Fruit fly (Drosophila melanogaster) whole organism, embryonic: ENCODE results near the gene Lmpt.
A peak's percentile ranks its signal among the peaks of the same experiment; 100 is the strongest.

Experiments
- Adf1 ChIP-seq: fragments of 200-800 bp; sonication (Bioruptor generic); IDR thresholded peaks from 2 replicates; pipeline ENCODE4 v1.3.6; 2022; ENCODE audit warnings: missing biosample characterization, missing genetic modification characterization
- BEAF-32 ChIP-seq: fragments of 200-800 bp; sonication (Bioruptor generic); optimal IDR thresholded peaks from 3 replicates; lab custom pipeline; 2017; ENCODE audit warnings: missing biosample characterization, missing genetic modification characterization, mild to moderate bottlenecking, moderate library complexity, missing genetic modification reagents
- BtbVII ChIP-seq: fragments of 200-800 bp; sonication (Bioruptor generic); optimal IDR thresholded peaks from 3 replicates; lab custom pipeline; 2017; ENCODE audit warnings: missing biosample characterization, mild to moderate bottlenecking, missing genetic modification characterization
- CG10366 ChIP-seq: fragments of 200-800 bp; sonication (Bioruptor generic); IDR thresholded peaks from 2 replicates; pipeline ENCODE4 v1.3.6; 2022; ENCODE audit warnings: missing biosample characterization, missing genetic modification characterization
- CG10565 ChIP-seq: fragments of 200-800 bp; sonication (Bioruptor generic); optimal IDR thresholded peaks from 3 replicates; lab custom pipeline; 2016; ENCODE audit warnings: missing biosample characterization, mild to moderate bottlenecking, missing genetic modification characterization
- CG14050 ChIP-seq: fragments of 200-800 bp; sonication (Bioruptor generic); IDR thresholded peaks from 3 replicates; pipeline ENCODE4 v1.3.6; 2022; ENCODE audit warnings: missing biosample characterization, missing genetic modification characterization
- CG17186 ChIP-seq: fragments of 200-800 bp; sonication (Bioruptor generic); optimal IDR thresholded peaks from 3 replicates; lab custom pipeline; 2017; ENCODE audit warnings: missing biosample characterization, missing genetic modification reagents, missing genetic modification characterization
- CG17829 ChIP-seq: fragments of 200-800 bp; optimal IDR thresholded peaks from 2 replicates; lab custom pipeline; 2019; ENCODE audit warnings: missing biosample characterization, mild to moderate bottlenecking, missing genetic modification characterization, moderate library complexity
- CG2116 ChIP-seq: fragments of 200-800 bp; sonication (Bioruptor generic); optimal IDR thresholded peaks from 3 replicates; lab custom pipeline; 2018; ENCODE audit warnings: missing biosample characterization, mild to moderate bottlenecking, missing genetic modification characterization
- CG34224 ChIP-seq: fragments of 200-800 bp; sonication (Bioruptor generic); IDR thresholded peaks from 3 replicates; pipeline ENCODE4 v1.3.6; 2022; ENCODE audit warnings: missing biosample characterization, missing genetic modification characterization; ENCODE audit not compliant: partially characterized antibody
- CG42726 ChIP-seq: fragments of 200-800 bp; sonication (Bioruptor generic); IDR thresholded peaks from 2 replicates; pipeline ENCODE4 v1.3.6; 2022; ENCODE audit warnings: missing biosample characterization, missing genetic modification characterization; ENCODE audit not compliant: partially characterized antibody
- CG5953 ChIP-seq: fragments of 200-800 bp; sonication (Bioruptor generic); IDR thresholded peaks from 2 replicates; pipeline ENCODE4 v1.3.6; 2022; ENCODE audit warnings: missing biosample characterization, missing genetic modification characterization
- CG6683 ChIP-seq: fragments of 200-800 bp; sonication (Bioruptor generic); optimal IDR thresholded peaks from 2 replicates; lab custom pipeline; 2017; ENCODE audit warnings: missing biosample characterization, mild to moderate bottlenecking, missing genetic modification characterization, missing genetic modification reagents
- CG7357 ChIP-seq: fragments of 200-800 bp; sonication (Bioruptor generic); IDR thresholded peaks from 3 replicates; pipeline ENCODE4 v1.3.6; 2022; ENCODE audit warnings: missing biosample characterization, missing genetic modification characterization
- CTCF ChIP-seq: fragments of 200-800 bp; sonication (Bioruptor generic); optimal IDR thresholded peaks from 2 replicates; lab custom pipeline; 2017; ENCODE audit warnings: missing biosample characterization, mild to moderate bottlenecking, missing genetic modification characterization, moderate library complexity
- Chrac-16 ChIP-seq: fragments of 200-800 bp; sonication (Bioruptor generic); optimal IDR thresholded peaks from 3 replicates; lab custom pipeline; 2016; ENCODE audit warnings: missing biosample characterization, missing genetic modification characterization
- CrebB ChIP-seq: fragments of 200-800 bp; sonication (Bioruptor generic); optimal IDR thresholded peaks from 3 replicates; lab custom pipeline; 2018; ENCODE audit warnings: missing biosample characterization, mild to moderate bottlenecking, missing genetic modification characterization
- Dbx ChIP-seq: fragments of 200-800 bp; sonication (Bioruptor generic); IDR thresholded peaks from 3 replicates; pipeline ENCODE4 v1.3.6; 2022; ENCODE audit warnings: missing biosample characterization, missing genetic modification characterization
- Deaf1 ChIP-seq: fragments of 200-800 bp; optimal IDR thresholded peaks from 3 replicates; lab custom pipeline; 2019; ENCODE audit warnings: missing biosample characterization, mild to moderate bottlenecking, missing genetic modification characterization, moderate library complexity
- Dip3 ChIP-seq: fragments of 200-800 bp; sonication (Bioruptor generic); optimal IDR thresholded peaks from 3 replicates; lab custom pipeline; 2016; ENCODE audit warnings: missing biosample characterization, missing genetic modification characterization
- E2f2 ChIP-seq: fragments of 200-800 bp; sonication (Bioruptor generic); IDR thresholded peaks from 2 replicates; pipeline ENCODE4 v1.3.6; 2022; ENCODE audit warnings: missing biosample characterization, missing genetic modification characterization
- Ets65A ChIP-seq: fragments of 200-800 bp; sonication (Bioruptor generic); peaks from one replicate; lab custom pipeline; 2016; ENCODE audit warnings: missing biosample characterization, missing genetic modification characterization
- Ets97D ChIP-seq: fragments of 200-800 bp; sonication (Bioruptor generic); optimal IDR thresholded peaks from 3 replicates; lab custom pipeline; 2016; ENCODE audit warnings: missing biosample characterization, missing genetic modification characterization
- HLH3B ChIP-seq: fragments of 200-800 bp; sonication (Bioruptor generic); IDR thresholded peaks from 2 replicates; pipeline ENCODE4 v1.3.6; 2022; ENCODE audit warnings: missing biosample characterization, missing genetic modification characterization
- HmgZ ChIP-seq: fragments of 200-800 bp; sonication (Bioruptor generic); optimal IDR thresholded peaks from 2 replicates; lab custom pipeline; 2018; ENCODE audit warnings: missing biosample characterization, mild to moderate bottlenecking, missing genetic modification characterization
- Hsf ChIP-seq: fragments of 200-800 bp; sonication (Bioruptor generic); optimal IDR thresholded peaks from 3 replicates; lab custom pipeline; 2016; ENCODE audit warnings: missing biosample characterization, missing genetic modification characterization
- Max ChIP-seq: fragments of 200-800 bp; sonication (Bioruptor generic); optimal IDR thresholded peaks from 2 replicates; lab custom pipeline; 2016; ENCODE audit warnings: missing biosample characterization, mild to moderate bottlenecking, missing genetic modification characterization
- Med ChIP-seq: fragments of 200-800 bp; sonication (Bioruptor generic); peaks from one replicate; lab custom pipeline; 2016; ENCODE audit warnings: missing biosample characterization, missing genetic modification characterization, mild to moderate bottlenecking, inconsistent platforms, moderate library complexity
- NC2α ChIP-seq: fragments of 200-800 bp; sonication (Bioruptor generic); optimal IDR thresholded peaks from 2 replicates; lab custom pipeline; 2016; ENCODE audit warnings: missing biosample characterization, missing genetic modification characterization
- Oaz ChIP-seq: fragments of 200-800 bp; sonication (Bioruptor generic); IDR thresholded peaks from 2 replicates; pipeline ENCODE4 v1.3.6; 2022; ENCODE audit warnings: missing biosample characterization, missing genetic modification characterization
- PHDP ChIP-seq: fragments of 200-800 bp; sonication (Bioruptor generic); optimal IDR thresholded peaks from 3 replicates; lab custom pipeline; 2018; ENCODE audit warnings: missing biosample characterization, mild to moderate bottlenecking, missing genetic modification characterization, moderate library complexity
- Taf1 ChIP-seq: fragments of 200-800 bp; sonication (Bioruptor generic); IDR thresholded peaks from 2 replicates; pipeline ENCODE4 v1.3.6; 2022; ENCODE audit warnings: missing biosample characterization, missing genetic modification characterization
- Xbp1 ChIP-seq: fragments of 200-800 bp; sonication (Bioruptor generic); optimal IDR thresholded peaks from 3 replicates; lab custom pipeline; 2016; ENCODE audit warnings: missing biosample characterization, mild to moderate bottlenecking, missing genetic modification characterization
- abd-A ChIP-seq: fragments of 200-800 bp; sonication (Bioruptor generic); optimal IDR thresholded peaks from 3 replicates; lab custom pipeline; 2019; ENCODE audit warnings: missing biosample characterization, mild to moderate bottlenecking, missing genetic modification characterization, moderate library complexity
- chm ChIP-seq: fragments of 200-800 bp; sonication (Bioruptor generic); IDR thresholded peaks from 2 replicates; pipeline ENCODE4 v1.3.6; 2022; ENCODE audit warnings: missing biosample characterization, missing genetic modification characterization
- ci ChIP-seq: fragments of 200-800 bp; sonication (Bioruptor generic); IDR thresholded peaks from 3 replicates; pipeline ENCODE4 v1.3.6; 2022; ENCODE audit warnings: missing biosample characterization, missing genetic modification characterization
- dmrt99B ChIP-seq: fragments of 200-800 bp; sonication (Bioruptor generic); optimal IDR thresholded peaks from 2 replicates; lab custom pipeline; 2018; ENCODE audit warnings: missing biosample characterization, mild to moderate bottlenecking, missing genetic modification characterization, moderate library complexity
- dpn ChIP-seq, 2 experiments: fragments of 200-800 bp; sonication (Bioruptor generic); optimal IDR thresholded peaks; 3 replicates each; lab custom pipeline; 2016; ENCODE audit warnings: missing biosample characterization in 2 of 2, missing genetic modification characterization in 2 of 2
- gem ChIP-seq: fragments of 200-800 bp; sonication (Bioruptor generic); optimal IDR thresholded peaks from 2 replicates; lab custom pipeline; 2019; ENCODE audit warnings: missing biosample characterization, mild to moderate bottlenecking, missing genetic modification characterization, moderate library complexity
- gfzf ChIP-seq: fragments of 200-800 bp; sonication (Bioruptor generic); optimal IDR thresholded peaks from 2 replicates; lab custom pipeline; 2016; ENCODE audit warnings: missing biosample characterization, mild to moderate bottlenecking, missing genetic modification characterization, moderate library complexity
- mirr ChIP-seq: fragments of 200-800 bp; sonication (Bioruptor generic); optimal IDR thresholded peaks from 3 replicates; lab custom pipeline; 2018; ENCODE audit warnings: missing biosample characterization, mild to moderate bottlenecking, missing genetic modification characterization
- mld ChIP-seq: fragments of 200-800 bp; sonication (Bioruptor generic); IDR thresholded peaks from 3 replicates; pipeline ENCODE4 v1.3.6; 2022; ENCODE audit warnings: missing biosample characterization, missing genetic modification characterization; ENCODE audit not compliant: partially characterized antibody
- nerfin-1 ChIP-seq: fragments of 200-800 bp; sonication (Bioruptor generic); optimal IDR thresholded peaks from 3 replicates; lab custom pipeline; 2019; ENCODE audit warnings: missing biosample characterization, mild to moderate bottlenecking, missing genetic modification characterization, moderate library complexity
- nmo ChIP-seq: fragments of 200-800 bp; sonication (Bioruptor generic); optimal IDR thresholded peaks from 2 replicates; lab custom pipeline; 2018; ENCODE audit warnings: missing biosample characterization, mild to moderate bottlenecking, missing genetic modification characterization, moderate library complexity
- onecut ChIP-seq: fragments of 200-800 bp; sonication (Bioruptor generic); IDR thresholded peaks from 2 replicates; pipeline ENCODE4 v1.3.6; 2022; ENCODE audit warnings: missing biosample characterization, missing genetic modification characterization
- rib ChIP-seq: fragments of 200-800 bp; sonication (Bioruptor generic); IDR thresholded peaks from 2 replicates; pipeline ENCODE4 v1.3.6; 2022; ENCODE audit warnings: missing biosample characterization, missing genetic modification characterization
- scrt ChIP-seq: fragments of 200-800 bp; sonication (Bioruptor generic); optimal IDR thresholded peaks from 2 replicates; lab custom pipeline; 2018; ENCODE audit warnings: missing biosample characterization, mild to moderate bottlenecking, missing genetic modification characterization, moderate library complexity
- sug ChIP-seq: fragments of 200-800 bp; optimal IDR thresholded peaks from 2 replicates; lab custom pipeline; 2019; ENCODE audit warnings: missing biosample characterization, mild to moderate bottlenecking, missing genetic modification characterization, moderate library complexity
- tna ChIP-seq: fragments of 200-800 bp; sonication (Bioruptor generic); IDR thresholded peaks from 2 replicates; pipeline ENCODE4 v1.3.6; 2022; ENCODE audit warnings: missing biosample characterization, missing genetic modification characterization; ENCODE audit not compliant: partially characterized antibody

The Lmpt gene

dm6 chr3L:16955219-16956002 is 90.3 kb downstream of the Lmpt start (continued):
- TF ChIP-seq scrt (GFP tag; lab: Kevin White, UChicago) (no peak), ci (GFP tag; lab: Robert Waterston, UW) (peak; percentile 33; the same call in 1 of the 3 replicates), Ets97D (GFP tag; lab: Kevin White, UChicago) (peak; percentile 80), nerfin-1 (tag; lab: Kevin White, UChicago) (peak; percentile 9), BEAF-32 (GFP tag; lab: Kevin White, UChicago) (peak; percentile 90), Hsf (GFP tag; lab: Kevin White, UChicago) (peak; percentile 21), NC2α (GFP tag; lab: Kevin White, UChicago) (no peak), CG34224 (GFP tag; lab: Robert Waterston, UW) (peak; percentile 91), nmo (peak; percentile 60), CG7357 (GFP tag; lab: Robert Waterston, UW) (no peak), Adf1 (GFP tag; lab: Robert Waterston, UW) (peak; percentile 11; the same call in 1 of the 2 replicates), Deaf1 (tag; lab: Kevin White, UChicago) (peak; percentile 18), sug (peak; percentile 28), PHDP (tag; lab: Kevin White, UChicago) (peak; percentile 18), Ets65A (peak; percentile 92), CG10565 (GFP tag; lab: Kevin White, UChicago) (no peak), Max (GFP tag; lab: Kevin White, UChicago) (no peak), Chrac-16 (peak; percentile 30), gfzf (GFP tag; lab: Kevin White, UChicago) (peak; percentile 79), CG42726 (GFP tag; lab: Robert Waterston, UW) (peak; percentile 94), CTCF (GFP tag; lab: Kevin White, UChicago) (peak; percentile 98), chm (GFP tag; lab: Robert Waterston, UW) (0 out of 2 replicates have a peak, but pooled peaks have one; percentile 45), CG17829 (peak; percentile 63), dmrt99B (no peak), Oaz (GFP tag; lab: Robert Waterston, UW) (no peak), CrebB (tag; lab: Kevin White, UChicago) (peak; percentile 63), mirr (GFP tag; lab: Kevin White, UChicago) (peak; percentile 28), Dip3 (GFP tag; lab: Kevin White, UChicago) (peak; percentile 2), gem (tag; lab: Kevin White, UChicago) (peak; percentile 3), Taf1 (GFP tag; lab: Robert Waterston, UW) (no peak), tna (GFP tag; lab: Robert Waterston, UW) (peak; percentile 58), dpn (GFP tag; optimal IDR thresholded peaks at IDR 0.05; lab: Kevin White, UChicago) (peak; percentile 34 to 56), mld (peak; percentile 57; the same call in 1 of the 3 replicates), abd-A (no peak)

- TF ChIP-seq onecut (GFP tag; lab: Robert Waterston, UW), result no peak
- no peak for TF ChIP-seq CG14050 (GFP tag; lab: Robert Waterston, UW)
- TF ChIP-seq Med (GFP tag; lab: Kevin White, UChicago), result peak; percentile 52
- TF ChIP-seq BtbVII, result no peak
- no peak for TF ChIP-seq CG17186 (GFP tag; lab: Kevin White, UChicago)
- no peak for TF ChIP-seq Dbx (GFP tag; lab: Robert Waterston, UW)
- no peak for TF ChIP-seq Xbp1 (GFP tag; lab: Kevin White, UChicago)
- TF ChIP-seq rib (GFP tag; lab: Robert Waterston, UW), result 0 out of 2 replicates have a peak, but pooled peaks have one; percentile 12
- TF ChIP-seq CG6683, result no peak
- no peak for TF ChIP-seq CG5953
- TF ChIP-seq CG10366, result no peak
- no peak for TF ChIP-seq HmgZ
- TF ChIP-seq HLH3B (GFP tag; lab: Robert Waterston, UW), result no peak
- no peak for TF ChIP-seq CG2116 (GFP tag; lab: Kevin White, UChicago)
- TF ChIP-seq E2f2 (GFP tag; lab: Robert Waterston, UW), result no peak
Observed at dm6 chr3L:16956003-16956767, 91.1 kb downstream of the Lmpt start.
